Worm (Caenorhabditis elegans) whole organism, late embryonic: ENCODE measurements around the gene ZK899.6.

Experiments used
- C08G9.2 ChIP-seq: sonication (generic microtip); optimal IDR thresholded peaks from 2 replicates; lab custom pipeline; 2016; ENCODE audit warnings: mild to moderate bottlenecking, missing genetic modification characterization, moderate library complexity, missing compliant biosample characterization
- K02D7.2 ChIP-seq: sonication (generic microtip); optimal IDR thresholded peaks from 2 replicates; lab custom pipeline; 2017; ENCODE audit warnings: mild to moderate bottlenecking, missing genetic modification characterization, missing compliant biosample characterization
- ama-1 ChIP-seq: fragments of 150-350 bp; optimal IDR thresholded peaks from 2 replicates; lab custom pipeline; 2014
- ceh-14 ChIP-seq: sonication (generic microtip); optimal IDR thresholded peaks from 2 replicates; lab custom pipeline; 2016; ENCODE audit warnings: missing genotype, missing genetic modification characterization, missing compliant biosample characterization
- ceh-2 ChIP-seq: sonication (generic microtip); optimal IDR thresholded peaks from 2 replicates; lab custom pipeline; 2016; ENCODE audit warnings: missing genotype, missing genetic modification characterization, missing compliant biosample characterization
- ceh-22 ChIP-seq: sonication (generic microtip); optimal IDR thresholded peaks from 2 replicates; lab custom pipeline; 2017; ENCODE audit warnings: missing biosample characterization, missing genetic modification characterization
- ceh-24 ChIP-seq: sonication (generic microtip); optimal IDR thresholded peaks from 2 replicates; lab custom pipeline; 2016; ENCODE audit warnings: mild to moderate bottlenecking, missing genetic modification characterization, missing compliant biosample characterization
- ceh-31 ChIP-seq: sonication (generic microtip); optimal IDR thresholded peaks from 2 replicates; lab custom pipeline; 2016; ENCODE audit warnings: missing genetic modification characterization, missing compliant biosample characterization
- ceh-34 ChIP-seq: sonication (generic microtip); optimal IDR thresholded peaks from 2 replicates; lab custom pipeline; 2016; ENCODE audit warnings: mild to moderate bottlenecking, missing genetic modification characterization, missing compliant biosample characterization
- ceh-48 ChIP-seq: sonication (generic microtip); optimal IDR thresholded peaks from 2 replicates; lab custom pipeline; 2016; ENCODE audit warnings: missing genetic modification characterization, inconsistent platforms, missing compliant biosample characterization
- ceh-6 ChIP-seq: fragments of 200-800 bp; sonication (Bioruptor generic); optimal IDR thresholded peaks from 2 replicates; lab custom pipeline; 2018; ENCODE audit warnings: mild to moderate bottlenecking, missing genetic modification characterization, missing compliant biosample characterization
- ceh-9 ChIP-seq: sonication (generic microtip); optimal IDR thresholded peaks from 2 replicates; lab custom pipeline; 2016; ENCODE audit warnings: mild to moderate bottlenecking, missing genetic modification characterization, inconsistent platforms, missing compliant biosample characterization
- che-1 ChIP-seq: sonication (generic microtip); optimal IDR thresholded peaks from 2 replicates; lab custom pipeline; 2016; ENCODE audit warnings: mild to moderate bottlenecking, missing genetic modification characterization, missing compliant biosample characterization
- dmd-4 ChIP-seq: sonication (generic microtip); optimal IDR thresholded peaks from 2 replicates; lab custom pipeline; 2016; ENCODE audit warnings: borderline replicate concordance, missing genetic modification characterization, missing compliant biosample characterization
- dve-1 ChIP-seq: sonication (generic microtip); optimal IDR thresholded peaks from 2 replicates; lab custom pipeline; 2017; ENCODE audit warnings: antibody characterized with exemption, mild to moderate bottlenecking, missing genetic modification characterization, missing compliant biosample characterization
- elt-2 ChIP-seq: sonication (generic microtip); optimal IDR thresholded peaks from 2 replicates; lab custom pipeline; 2016; ENCODE audit warnings: missing genetic modification reagents, missing genetic modification characterization, missing compliant biosample characterization
- elt-4 ChIP-seq: sonication (generic microtip); optimal IDR thresholded peaks from 2 replicates; lab custom pipeline; 2016; ENCODE audit warnings: missing genetic modification characterization, missing compliant biosample characterization
- fkh-6 ChIP-seq: sonication (generic microtip); optimal IDR thresholded peaks from 2 replicates; lab custom pipeline; 2016; ENCODE audit warnings: missing genetic modification characterization, missing compliant biosample characterization
- hlh-15 ChIP-seq: sonication (generic microtip); optimal IDR thresholded peaks from 2 replicates; lab custom pipeline; 2016; ENCODE audit warnings: missing genetic modification characterization, missing compliant biosample characterization
- hlh-8 ChIP-seq: sonication (generic microtip); optimal IDR thresholded peaks from 2 replicates; lab custom pipeline; 2016; ENCODE audit warnings: missing genotype, missing genetic modification characterization, missing compliant biosample characterization
- lim-6 ChIP-seq: sonication (generic microtip); optimal IDR thresholded peaks from 2 replicates; lab custom pipeline; 2016; ENCODE audit warnings: missing genetic modification characterization, missing compliant biosample characterization
- lin-11 ChIP-seq: fragments of 200-800 bp; sonication (Bioruptor generic); optimal IDR thresholded peaks from 2 replicates; lab custom pipeline; 2018; ENCODE audit warnings: mild to moderate bottlenecking, missing genetic modification characterization, missing compliant biosample characterization
- madf-2 ChIP-seq: sonication (generic microtip); optimal IDR thresholded peaks from 2 replicates; lab custom pipeline; 2017; ENCODE audit warnings: missing genetic modification characterization, missing compliant biosample characterization
- nhr-232 ChIP-seq: sonication (generic microtip); optimal IDR thresholded peaks from 2 replicates; lab custom pipeline; 2016; ENCODE audit warnings: missing genetic modification characterization, missing compliant biosample characterization
- npax-4 ChIP-seq: sonication (generic microtip); optimal IDR thresholded peaks from 2 replicates; lab custom pipeline; 2016; ENCODE audit warnings: missing genetic modification characterization, missing compliant biosample characterization
- pag-3 ChIP-seq: sonication (generic microtip); optimal IDR thresholded peaks from 2 replicates; lab custom pipeline; 2016; ENCODE audit warnings: missing compliant biosample characterization, missing genetic modification characterization, borderline replicate concordance
- pax-1 ChIP-seq: fragments of 150-350 bp; optimal IDR thresholded peaks from 2 replicates; lab custom pipeline; 2014; ENCODE audit warnings: missing biosample characterization, missing genetic modification characterization
- pha-4 ChIP-seq: fragments of 150-350 bp; optimal IDR thresholded peaks from 2 replicates; lab custom pipeline; 2018; ENCODE audit warnings: missing biosample characterization, missing genetic modification reagents, missing genetic modification characterization
- pros-1 ChIP-seq: fragments of 150-350 bp; optimal IDR thresholded peaks from 2 replicates; lab custom pipeline; 2014; ENCODE audit warnings: missing biosample characterization, missing genetic modification reagents, missing genetic modification characterization
- ref-2 ChIP-seq: sonication (generic microtip); optimal IDR thresholded peaks from 2 replicates; lab custom pipeline; 2016; ENCODE audit warnings: missing genetic modification characterization, missing compliant biosample characterization
- rnt-1 ChIP-seq: sonication (generic microtip); optimal IDR thresholded peaks from 2 replicates; lab custom pipeline; 2016; ENCODE audit warnings: missing genetic modification characterization, missing compliant biosample characterization
- sdc-2 ChIP-seq: sonication (generic microtip); optimal IDR thresholded peaks from 2 replicates; lab custom pipeline; 2016; ENCODE audit warnings: missing genotype, missing genetic modification characterization, missing compliant biosample characterization
- sox-2 ChIP-seq: fragments of 200-800 bp; sonication (Bioruptor generic); IDR thresholded peaks from 2 replicates; pipeline ENCODE4 v1.3.6; 2022; ENCODE audit warnings: missing genetic modification reagents, missing genetic modification characterization, missing compliant biosample characterization
- syd-9 ChIP-seq: sonication (generic microtip); optimal IDR thresholded peaks from 2 replicates; lab custom pipeline; 2016; ENCODE audit warnings: mild to moderate bottlenecking, missing genetic modification characterization, moderate library complexity, missing compliant biosample characterization
- tbx-2 ChIP-seq: sonication (generic microtip); optimal IDR thresholded peaks from 2 replicates; lab custom pipeline; 2016; ENCODE audit warnings: missing genetic modification characterization, missing compliant biosample characterization
- ttx-3 ChIP-seq: sonication (generic microtip); optimal IDR thresholded peaks from 2 replicates; lab custom pipeline; 2016; ENCODE audit warnings: missing genetic modification reagents, missing genetic modification characterization, missing compliant biosample characterization
- unc-3 ChIP-seq, 2 experiments: fragments of 200-800 bp in 1 of 2; sonication (Bioruptor generic) in 1 of 2; sonication (generic microtip) in 1 of 2; conservative IDR thresholded peaks in 1 of 2; optimal IDR thresholded peaks in 1 of 2; 2 replicates each; pipeline versions ENCODE4 v1.3.6 to Lab custom; 2016 to 2022; ENCODE audit warnings: missing compliant biosample characterization in 2 of 2, missing genetic modification characterization in 2 of 2, missing genetic modification reagents in 1 of 2
- unc-42 ChIP-seq: sonication (generic microtip); optimal IDR thresholded peaks from 2 replicates; lab custom pipeline; 2016; ENCODE audit warnings: missing genotype, missing genetic modification characterization, missing compliant biosample characterization
- unc-55 ChIP-seq: sonication (generic microtip); optimal IDR thresholded peaks from 2 replicates; lab custom pipeline; 2017; ENCODE audit warnings: missing biosample characterization, missing genetic modification reagents, missing genetic modification characterization
- unc-86 ChIP-seq: sonication (generic microtip); optimal IDR thresholded peaks from 2 replicates; lab custom pipeline; 2016; ENCODE audit warnings: missing genetic modification characterization, missing compliant biosample characterization

The ZK899.6 gene

DNA sequence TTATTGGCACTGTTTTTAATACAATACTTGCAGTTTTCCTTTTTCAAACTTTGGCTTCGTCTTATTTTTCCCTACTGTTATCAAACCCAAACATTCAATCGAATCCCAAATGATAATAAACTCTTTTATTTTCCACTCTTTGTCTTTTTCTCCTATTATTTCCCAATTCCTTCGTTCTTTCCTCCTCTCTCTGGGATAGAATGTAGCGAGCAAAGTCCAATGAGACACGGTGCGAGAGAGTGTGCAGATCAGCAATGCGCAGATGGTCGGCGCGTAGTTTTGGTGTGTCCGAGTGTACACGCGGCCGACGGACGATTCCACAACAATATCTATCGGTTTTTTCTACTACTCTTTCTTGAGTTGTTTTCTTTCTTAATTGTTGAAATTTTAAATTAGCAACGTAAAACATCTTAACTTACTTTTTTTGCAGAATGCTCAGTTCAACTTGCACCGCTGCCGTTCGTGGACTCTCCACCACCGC, 32.1 kb upstream of the ZK899.6 start, which contains the start of gene B0272.3:
Gene B0272.3, plus strand, starts transcription at position 431 of the 481 bp plus-strand sequence.
- peak; percentile 37 for TF ChIP-seq elt-2
- TF ChIP-seq hlh-8: no peak

DNA sequence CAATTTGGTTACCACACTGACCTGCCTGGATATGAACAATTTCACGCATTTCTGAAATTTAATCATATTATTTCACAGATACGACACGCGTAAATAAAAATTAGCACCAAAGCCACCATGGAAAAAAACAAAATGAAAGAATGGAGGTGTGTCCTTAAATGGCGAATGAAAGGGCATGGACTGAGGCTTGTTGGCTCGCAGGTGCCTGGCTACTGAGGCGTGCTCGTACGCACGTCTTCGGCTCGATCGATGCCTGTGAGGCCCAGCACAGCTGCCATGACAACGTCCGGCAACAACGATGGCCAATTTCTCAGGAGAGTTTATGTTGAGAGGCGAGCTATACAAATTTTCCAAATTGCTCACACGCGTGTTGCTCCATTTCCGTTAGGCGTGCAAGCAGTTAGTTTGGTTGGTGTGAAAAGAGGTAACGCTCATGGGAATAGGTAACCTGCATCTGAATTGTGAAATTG, 26.3 kb upstream of the ZK899.6 start, which contains the start of gene tbb-4:
Gene tbb-4, minus strand, starts transcription at position 51 of the 470 bp plus-strand sequence.
- TF ChIP-seq pros-1 (tag; lab: Kevin White, UChicago) (no peak), nhr-232 (tag; lab: Kevin White, UChicago) (no peak), K02D7.2 (tag; lab: Kevin White, UChicago) (no peak), elt-2 (no peak), unc-3 (GFP tag; conservative IDR thresholded peaks at IDR 0.05; lab: Robert Waterston, UW) (no peak), unc-3 (tag; optimal IDR thresholded peaks at IDR 0.05; lab: Kevin White, UChicago) (no peak), pag-3 (tag; lab: Kevin White, UChicago) (no peak), ceh-48 (tag; lab: Kevin White, UChicago) (no peak), pha-4 (no peak), npax-4 (tag; lab: Kevin White, UChicago) (no peak), syd-9 (tag; lab: Kevin White, UChicago) (no peak), ceh-34 (tag; lab: Kevin White, UChicago) (no peak), madf-2 (tag; lab: Kevin White, UChicago) (no peak), ttx-3 (tag; lab: Kevin White, UChicago) (no peak), ama-1 (lab: Kevin White, UChicago) (no peak), dve-1 (tag; lab: Kevin White, UChicago) (no peak)
- TF ChIP-seq, all 69 proteins: peak for 0

DNA sequence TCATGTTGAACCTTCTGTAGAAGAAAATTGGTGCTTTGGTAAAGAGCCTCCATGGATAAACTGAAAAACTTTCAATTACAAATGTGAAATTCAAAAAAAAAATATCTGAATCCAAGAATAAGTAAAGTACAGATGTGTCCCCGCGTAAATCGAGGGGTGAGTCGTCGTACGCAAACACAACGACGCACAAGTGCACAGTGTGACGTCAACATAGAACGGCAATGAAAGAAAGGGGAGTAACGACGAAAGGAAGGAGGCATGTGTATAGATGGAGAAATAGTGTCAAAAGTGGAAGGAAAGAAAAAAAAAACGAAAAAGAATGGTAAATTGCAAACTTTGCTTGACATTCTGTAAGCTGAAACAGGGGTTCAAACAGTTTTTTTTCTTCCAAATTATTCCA, 21.6 kb upstream of the ZK899.6 start, which contains the start of gene memb-1:
Gene memb-1, minus strand, starts transcription at position 60 of the 400 bp plus-strand sequence.
- TF ChIP-seq ceh-9 (tag; lab: Kevin White, UChicago): no peak
- TF ChIP-seq elt-2: peak; percentile 30
- no peak for TF ChIP-seq sox-2 (GFP tag; lab: Robert Waterston, UW)
- no peak for TF ChIP-seq pax-1 (tag; lab: Kevin White, UChicago)
- TF ChIP-seq ceh-22 (tag; lab: Kevin White, UChicago): no peak
- TF ChIP-seq ref-2 (tag; lab: Kevin White, UChicago): peak; percentile 21
- TF ChIP-seq unc-86 (tag; lab: Kevin White, UChicago): no peak
- TF ChIP-seq ceh-6 (GFP tag; lab: Kevin White, UChicago): no peak
- no peak for TF ChIP-seq npax-4 (tag; lab: Kevin White, UChicago)
- no peak for TF ChIP-seq hlh-15 (tag; lab: Kevin White, UChicago)
- TF ChIP-seq lim-6 (tag; lab: Kevin White, UChicago): no peak
- no peak for TF ChIP-seq dmd-4 (tag; lab: Kevin White, UChicago)
- no peak for TF ChIP-seq fkh-6 (tag; lab: Kevin White, UChicago)
- TF ChIP-seq tbx-2 (tag; lab: Kevin White, UChicago): peak; percentile 29
- no peak for TF ChIP-seq rnt-1
- no peak for TF ChIP-seq hlh-8
- TF ChIP-seq lin-11 (tag; lab: Kevin White, UChicago): no peak
- no peak for TF ChIP-seq elt-4
- no peak for TF ChIP-seq unc-55 (GFP tag; lab: Kevin White, UChicago)
- TF ChIP-seq ceh-31 (tag; lab: Kevin White, UChicago): peak; percentile 63
- TF ChIP-seq ceh-14 (tag; lab: Kevin White, UChicago): peak; percentile 2
- TF ChIP-seq ceh-34 (tag; lab: Kevin White, UChicago): peak; percentile 7
- TF ChIP-seq ceh-2 (tag; lab: Kevin White, UChicago): no peak
- no peak for TF ChIP-seq che-1 (tag; lab: Kevin White, UChicago)
- TF ChIP-seq ceh-24 (tag; lab: Kevin White, UChicago): no peak
- TF ChIP-seq sdc-2: peak; percentile 67
- peak; percentile 42 for TF ChIP-seq unc-42
- no peak for TF ChIP-seq dve-1 (tag; lab: Kevin White, UChicago)
- TF ChIP-seq C08G9.2 (tag; lab: Kevin White, UChicago): peak; percentile 47
